Worm (Caenorhabditis elegans): ENCODE measurements around the gene algn-9.
A peak's percentile ranks its signal among the peaks of the same experiment; 100 is the strongest.

algn-9 gene

DNA sequence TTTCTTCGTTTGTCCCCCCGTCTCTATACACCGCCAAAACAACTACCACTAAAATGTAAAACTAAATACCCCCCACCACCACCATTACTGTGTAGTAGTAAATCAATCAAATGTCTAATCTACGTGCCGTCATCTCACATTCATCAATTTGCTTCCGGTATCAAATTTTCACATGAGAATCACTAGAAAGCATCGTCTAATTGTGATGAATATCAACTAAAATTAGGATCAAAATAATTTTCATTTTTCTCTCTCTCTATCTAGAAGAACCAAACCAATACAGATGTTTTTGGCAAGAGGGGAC, 37.4 kb upstream of the algn-9 start:
- TF ChIP-seq zag-1 (tag; optimal IDR thresholded peaks at IDR 0.05) (no peak), nhr-76 (tag; optimal IDR thresholded peaks at IDR 0.05) (no peak), sptf-1 (tag; optimal IDR thresholded peaks at IDR 0.05) (no peak), zip-4 (GFP tag; optimal IDR thresholded peaks at IDR 0.05) (peak; percentile 19), ets-5 (GFP tag; IDR thresholded peaks at IDR 0.05) (no peak), efl-1 (optimal IDR thresholded peaks at IDR 0.05) (no peak), efl-1 (GFP tag; optimal IDR thresholded peaks at IDR 0.05 in 1 of 2) (peak in 1 of 2 experiments; percentile 81), hlh-4 (tag; optimal IDR thresholded peaks at IDR 0.05) (no peak), ztf-4 (tag; optimal IDR thresholded peaks at IDR 0.05) (no peak), nhr-28 (tag; optimal IDR thresholded peaks at IDR 0.05) (no peak), pqm-1 (tag; optimal IDR thresholded peaks at IDR 0.05) (no peak), snpc-4 (tag; optimal IDR thresholded peaks at IDR 0.05) (no peak), nhr-71 (tag; optimal IDR thresholded peaks at IDR 0.05) (peak; percentile 43), blmp-1 (tag; optimal IDR thresholded peaks at IDR 0.05) (peak; percentile 21), C34B4.2 (tag; optimal IDR thresholded peaks at IDR 0.05) (no peak), hlh-17 (GFP tag; optimal IDR thresholded peaks at IDR 0.05; ENCODE audit: borderline replicate concordance) (no peak), ama-1 (optimal IDR thresholded peaks at IDR 0.05) (peak; percentile 47), lsy-2 (tag; optimal IDR thresholded peaks at IDR 0.05) (peak in 1 of 2 experiments; percentile 13), ztf-11 (tag; optimal IDR thresholded peaks at IDR 0.05) (peak in 1 of 2 experiments; percentile 8), C16A3.4 (tag; optimal IDR thresholded peaks at IDR 0.05) (peak; percentile 16), nhr-77 (tag; optimal IDR thresholded peaks at IDR 0.05) (no peak), snu-23 (GFP tag; optimal IDR thresholded peaks at IDR 0.05) (peak; percentile 6), rnt-1 (tag; optimal IDR thresholded peaks at IDR 0.05) (peak; percentile 31), pax-3 (tag; optimal IDR thresholded peaks at IDR 0.05) (no peak), ceh-90 (tag; optimal IDR thresholded peaks at IDR 0.05) (no peak)

DNA sequence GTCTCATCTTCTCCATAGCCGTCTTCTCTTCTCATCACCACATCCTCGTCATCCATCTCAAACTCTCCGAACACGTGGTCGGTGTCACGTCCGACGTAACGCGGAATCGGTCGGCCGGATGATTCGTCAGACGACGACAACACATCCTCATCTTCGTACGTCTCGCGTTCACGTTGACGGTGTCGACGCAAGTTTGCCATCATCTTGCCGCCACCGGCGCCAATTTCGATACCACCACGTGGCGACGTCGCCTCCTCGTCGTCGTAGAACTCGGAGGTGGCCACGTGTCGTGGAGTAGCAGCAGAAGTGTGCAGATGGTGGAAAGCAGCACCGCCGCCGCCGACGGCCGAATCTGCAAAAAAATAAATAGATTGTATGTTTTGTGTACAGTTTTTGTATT, 36.8 kb upstream of the algn-9 start:
- no peak for TF ChIP-seq hlh-4 (tag; optimal IDR thresholded peaks at IDR 0.05)
- TF ChIP-seq lin-35 (GFP tag; optimal IDR thresholded peaks at IDR 0.05), result peak in 1 of 2 experiments; percentile 3
- peak; percentile 33; the same call in 1 of the 2 replicates for TF ChIP-seq grh-1 (GFP tag; IDR thresholded peaks at IDR 0.05)
- peak; percentile 67 for TF ChIP-seq nhr-85 (tag)
- 0 out of 2 replicates have a peak, but pooled peaks have one; percentile 44 for TF ChIP-seq ets-5 (GFP tag; IDR thresholded peaks at IDR 0.05)

DNA sequence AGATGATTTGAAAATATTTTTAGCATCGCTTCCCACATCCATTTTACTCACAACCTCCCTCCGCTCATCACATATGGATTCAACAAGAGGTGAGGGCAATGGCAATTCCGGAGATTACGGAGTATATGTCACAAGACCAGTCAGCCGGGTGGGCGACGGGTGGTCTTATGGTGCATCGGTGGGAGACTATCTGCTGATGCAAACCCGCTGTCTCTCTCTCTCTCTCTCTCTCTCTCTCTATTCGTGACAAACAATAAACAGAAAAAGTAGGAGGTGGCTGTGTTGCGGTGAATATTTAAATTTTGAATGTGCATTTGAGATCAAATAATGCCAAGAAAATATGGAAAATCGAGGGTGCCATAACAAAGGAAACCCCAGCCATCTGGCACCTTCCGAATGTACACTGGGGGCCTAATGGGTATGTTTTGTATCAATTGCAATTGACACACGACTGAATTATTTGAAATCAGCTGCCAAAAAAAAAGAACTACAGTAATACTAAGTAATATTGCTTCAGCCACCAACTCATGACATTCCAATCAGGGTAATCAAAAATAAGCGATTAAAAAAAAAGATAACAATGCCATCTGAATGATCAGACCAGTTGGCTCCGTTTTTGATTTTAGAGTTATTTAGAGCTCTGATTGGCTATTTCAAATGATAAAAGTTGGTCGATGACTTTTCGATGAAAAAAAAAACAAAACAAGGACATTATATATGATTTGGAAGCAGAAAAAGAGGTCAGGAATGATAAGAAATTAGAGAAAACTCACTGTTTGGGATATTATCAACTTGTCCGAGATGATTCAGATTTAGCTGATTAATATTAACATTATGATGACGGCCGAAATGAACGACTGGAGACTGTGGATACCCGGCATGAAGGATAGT, 36.1 kb upstream of the algn-9 start:
- peak; percentile 27 for TF ChIP-seq nhr-90 (tag; optimal IDR thresholded peaks at IDR 0.05; ENCODE audit: poor library complexity)
- no peak for TF ChIP-seq fkh-4 (tag; optimal IDR thresholded peaks at IDR 0.05; ENCODE audit: borderline replicate concordance)
- TF ChIP-seq tlp-1 (tag; optimal IDR thresholded peaks at IDR 0.05), result no peak
- peak; percentile 82 for TF ChIP-seq mep-1 (tag; optimal IDR thresholded peaks at IDR 0.05)
- peak; percentile 28 for TF ChIP-seq aly-2 (tag; optimal IDR thresholded peaks at IDR 0.05)
- peak in 1 of 2 experiments; percentile 35 for TF ChIP-seq ztf-11 (tag; optimal IDR thresholded peaks at IDR 0.05)
- TF ChIP-seq swsn-7 (tag; optimal IDR thresholded peaks at IDR 0.05), result no peak
- no peak for TF ChIP-seq pqm-1 (tag; optimal IDR thresholded peaks at IDR 0.05)
- peak; percentile 62; the same call in 1 of the 2 replicates for TF ChIP-seq ceh-88 (GFP tag; IDR thresholded peaks at IDR 0.05)
- no peak for TF ChIP-seq ceh-82 (tag; optimal IDR thresholded peaks at IDR 0.05)
- TF ChIP-seq elt-3 (tag; optimal IDR thresholded peaks at IDR 0.05), result peak in 1 of 6 experiments; percentile 18
- no peak for TF ChIP-seq nhr-47 (tag; optimal IDR thresholded peaks at IDR 0.05)
- no peak for TF ChIP-seq nhr-12 (tag; optimal IDR thresholded peaks at IDR 0.05)
- no peak for TF ChIP-seq lir-3 (tag; optimal IDR thresholded peaks at IDR 0.05; ENCODE audit: poor library complexity)
- TF ChIP-seq unc-130 (tag; optimal IDR thresholded peaks at IDR 0.05), result no peak
- TF ChIP-seq hlh-4 (tag; optimal IDR thresholded peaks at IDR 0.05), result no peak
- no peak for TF ChIP-seq nhr-28 (tag; optimal IDR thresholded peaks at IDR 0.05)
- no peak for TF ChIP-seq fkh-10 (GFP tag; optimal IDR thresholded peaks at IDR 0.05)
- no peak for TF ChIP-seq lin-39 (tag; optimal IDR thresholded peaks at IDR 0.05)
- TF ChIP-seq nhr-76 (tag; optimal IDR thresholded peaks at IDR 0.05), result no peak
- no peak for TF ChIP-seq ceh-90 (tag; optimal IDR thresholded peaks at IDR 0.05)
- TF ChIP-seq lin-13 (GFP tag; optimal IDR thresholded peaks at IDR 0.05), result peak; percentile 35
- TF ChIP-seq lsy-2 (tag; optimal IDR thresholded peaks at IDR 0.05), result peak; percentile 2 to 17
- no peak for TF ChIP-seq isw-1 (GFP tag; IDR thresholded peaks at IDR 0.05)
- TF ChIP-seq lin-35 (GFP tag; optimal IDR thresholded peaks at IDR 0.05), result peak; percentile 33 to 51
- TF ChIP-seq nhr-71 (tag; optimal IDR thresholded peaks at IDR 0.05), result peak; percentile 60
- TF ChIP-seq C04F5.9 (tag; optimal IDR thresholded peaks at IDR 0.05), result no peak
- TF ChIP-seq F16B12.6 (tag; optimal IDR thresholded peaks at IDR 0.05), result no peak
- peak; percentile 51 for TF ChIP-seq fkh-8 (tag; optimal IDR thresholded peaks at IDR 0.05)

All from whole organism, L1 larva.